Worm (Caenorhabditis elegans) whole organism, L4/young adult: ENCODE measurements around the gene ZK1321.1.

Experiments used
- W03F9.2 ChIP-seq: fragments of 150-350 bp; optimal IDR thresholded peaks from 2 replicates; lab custom pipeline; 2014; ENCODE audit warnings: missing biosample characterization, missing genetic modification characterization
- dao-5 ChIP-seq: sonication (generic microtip); optimal IDR thresholded peaks from 2 replicates; lab custom pipeline; 2016; ENCODE audit warnings: missing genotype, missing genetic modification characterization, moderate library complexity, missing compliant biosample characterization
- him-1 ChIP-seq: sonication (generic microtip); optimal IDR thresholded peaks from 2 replicates; lab custom pipeline; 2016; ENCODE audit warnings: missing genotype, missing genetic modification reagents, missing genetic modification characterization, missing compliant biosample characterization

- TF ChIP-seq W03F9.2 (tag; lab: Kevin White, UChicago) (no peak), dao-5 (tag; lab: Kevin White, UChicago) (no peak), him-1 (tag; lab: Kevin White, UChicago) (no peak)
Measured at ce11 chrII:9753730-9754129, at the start of gene ZK1321.1.
